Fruit fly (Drosophila melanogaster): Measurements from ENCODE around the gene wake.

The wake gene

DNA sequence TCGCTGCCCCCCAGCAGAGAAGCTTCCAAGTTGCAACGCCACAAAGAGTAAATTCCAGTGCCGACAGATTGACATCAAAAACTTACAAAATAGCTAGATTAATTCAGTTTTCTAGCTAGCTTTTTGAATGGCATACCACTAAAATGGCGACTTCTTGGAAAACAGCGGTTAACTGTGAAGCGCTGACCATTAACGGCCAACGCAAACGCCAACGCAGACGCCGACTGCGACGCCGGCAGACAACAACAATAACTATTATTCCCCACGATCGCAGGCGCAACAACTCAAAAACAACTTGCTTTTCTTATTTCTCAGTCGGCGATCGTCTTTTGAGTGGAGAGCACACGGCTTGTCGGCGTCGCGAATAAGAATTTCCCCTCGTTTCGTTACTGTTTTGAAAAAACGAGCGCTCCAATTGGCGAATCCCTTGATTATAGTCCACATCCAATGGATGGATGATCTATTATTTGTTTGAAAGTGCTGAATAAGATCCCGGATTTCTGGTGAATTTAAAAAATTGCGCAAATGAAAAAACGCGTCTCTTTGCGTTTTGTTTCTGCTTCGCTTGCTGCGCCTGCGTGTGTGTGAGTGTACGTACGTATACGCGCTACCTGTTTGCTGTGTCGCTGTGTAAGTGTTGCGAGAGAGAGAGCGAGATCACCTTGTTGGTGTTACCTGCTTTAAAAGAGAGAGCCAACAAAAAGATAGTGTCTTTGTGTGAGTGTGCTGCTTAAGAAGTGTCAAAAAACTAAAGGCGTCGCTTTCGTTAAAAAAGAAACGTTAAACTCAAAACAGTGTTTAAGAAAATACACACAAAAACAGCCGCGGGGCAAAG lies 27.1 kb downstream of the wake start (continued):
- TF ChIP-seq CG4360 (GFP tag; IDR thresholded peaks at IDR 0.05) (peak; percentile 81), abd-A (tag; optimal IDR thresholded peaks at IDR 0.05) (peak; percentile 64), YL-1 (GFP tag; optimal IDR thresholded peaks at IDR 0.05) (peak; percentile 35), CG3163 (GFP tag; optimal IDR thresholded peaks at IDR 0.05) (peak; percentile 40), CG15479 (GFP tag; optimal IDR thresholded peaks at IDR 0.05) (peak; percentile 58), BtbVII (GFP tag; optimal IDR thresholded peaks at IDR 0.05) (peak; percentile 20), unc-4 (GFP tag; IDR thresholded peaks at IDR 0.05; ENCODE audit: partially characterized antibody) (0 out of 2 replicates have a peak, but pooled peaks have one; percentile 19), oc (tag; optimal IDR thresholded peaks at IDR 0.05) (peak; percentile 12), CG15269 (tag; optimal IDR thresholded peaks at IDR 0.05) (peak; percentile 72), Nf-YB (GFP tag; optimal IDR thresholded peaks at IDR 0.05) (peak; percentile 8), Pdp1 (GFP tag; optimal IDR thresholded peaks at IDR 0.05) (peak in 1 of 2 experiments; percentile 1), onecut (GFP tag; IDR thresholded peaks at IDR 0.05) (no peak), Awh (GFP tag; IDR thresholded peaks at IDR 0.05) (0 out of 2 replicates have a peak, but pooled peaks have one; percentile 22), bbx (GFP tag; IDR thresholded peaks at IDR 0.05; ENCODE audit: partially characterized antibody) (no peak), CG18599 (GFP tag; optimal IDR thresholded peaks at IDR 0.05) (no peak), CG9437 (GFP tag; optimal IDR thresholded peaks at IDR 0.05) (no peak), Hr3 (GFP tag; optimal IDR thresholded peaks at IDR 0.05) (no peak), sd (tag; optimal IDR thresholded peaks at IDR 0.05) (peak; percentile 77), CG12104 (GFP tag; optimal IDR thresholded peaks at IDR 0.05) (no peak), chinmo (GFP tag; IDR thresholded peaks at IDR 0.05; ENCODE audit: partially characterized antibody) (peak; percentile 82; the same call in 1 of the 4 replicates), Stat92E (GFP tag; optimal IDR thresholded peaks at IDR 0.05) (peak in 1 of 3 experiments; percentile 98), Antp (GFP tag; optimal IDR thresholded peaks at IDR 0.05) (no peak), Neu2 (GFP tag; optimal IDR thresholded peaks at IDR 0.05; ENCODE audit: borderline replicate concordance) (peak; percentile 2), CTCF (GFP tag; optimal IDR thresholded peaks at IDR 0.05) (no peak), Nf-YC (tag; optimal IDR thresholded peaks at IDR 0.05) (peak; percentile 24), kni (GFP tag; optimal IDR thresholded peaks at IDR 0.05) (peak; percentile 22), Sry-β (GFP tag; optimal IDR thresholded peaks at IDR 0.05) (peak; percentile 92), vvl (GFP tag; IDR thresholded peaks at IDR 0.05) (peak; percentile 39; the same call in 1 of the 2 replicates), CG7928 (GFP tag; optimal IDR thresholded peaks at IDR 0.05) (no peak), pita (GFP tag; optimal IDR thresholded peaks at IDR 0.05) (no peak), Scr (GFP tag; IDR thresholded peaks at IDR 0.05; ENCODE audit: partially characterized antibody) (0 out of 2 replicates have a peak, but pooled peaks have one; percentile 12), CG8478 (optimal IDR thresholded peaks at IDR 0.05) (peak; percentile 55)

dm6 chr3R:22667284-22667958 lies 27.8 kb downstream of the wake start:
- TF ChIP-seq Opbp (GFP tag; IDR thresholded peaks at IDR 0.05; ENCODE audit: partially characterized antibody) (no peak), twi (tag; optimal IDR thresholded peaks at IDR 0.05) (peak; percentile 46), Xbp1 (GFP tag; optimal IDR thresholded peaks at IDR 0.05) (peak; percentile 77), CG9932 (GFP tag; IDR thresholded peaks at IDR 0.05) (peak; percentile 20; the same call in 1 of the 2 replicates), CG6854 (GFP tag; optimal IDR thresholded peaks at IDR 0.05) (peak; percentile 33), CG6175 (GFP tag; IDR thresholded peaks at IDR 0.05) (no peak), ranshi (GFP tag; IDR thresholded peaks at IDR 0.05) (peak; percentile 66; the same call in 1 of the 2 replicates), CG1602 (GFP tag; optimal IDR thresholded peaks at IDR 0.05) (peak; percentile 75), Bgb (GFP tag; IDR thresholded peaks at IDR 0.05; ENCODE audit: partially characterized antibody) (no peak), nerfin-2 (GFP tag; IDR thresholded peaks at IDR 0.05; ENCODE audit: partially characterized antibody) (no peak), so (GFP tag; IDR thresholded peaks at IDR 0.05) (peak; percentile 66; the same call in 1 of the 3 replicates), CG17385 (GFP tag; optimal IDR thresholded peaks at IDR 0.05) (peak; percentile 77), Asciz (GFP tag; optimal IDR thresholded peaks at IDR 0.05) (peak; percentile 90), mld (GFP tag; IDR thresholded peaks at IDR 0.05; ENCODE audit: partially characterized antibody) (no peak), BtbVII (GFP tag; optimal IDR thresholded peaks at IDR 0.05) (peak; percentile 51), CG10565 (GFP tag; optimal IDR thresholded peaks at IDR 0.05) (peak; percentile 13)
